Fruit fly (Drosophila melanogaster) Kc167 (cell line): Measurements from ENCODE around the gene mRpS11.

Experiments used
- Myc ChIP-seq: fragments of >200 bp; optimal IDR thresholded peaks from 2 replicates; lab custom pipeline; 2017; ENCODE audit warnings: missing external identifiers
- Sin3A ChIP-seq: fragments of >200 bp; optimal IDR thresholded peaks from 2 replicates; lab custom pipeline; 2018; ENCODE audit warnings: missing external identifiers
- h ChIP-seq: fragments of >200 bp; optimal IDR thresholded peaks from 3 replicates; lab custom pipeline; 2018; ENCODE audit warnings: missing external identifiers
- psq ChIP-seq: fragments of >200 bp; optimal IDR thresholded peaks from 2 replicates; lab custom pipeline; 2017; ENCODE audit warnings: missing external identifiers
- ttk ChIP-seq: sonication (Bioruptor generic); optimal IDR thresholded peaks from 2 replicates; lab custom pipeline; 2017; ENCODE audit warnings: missing external identifiers

DNA sequence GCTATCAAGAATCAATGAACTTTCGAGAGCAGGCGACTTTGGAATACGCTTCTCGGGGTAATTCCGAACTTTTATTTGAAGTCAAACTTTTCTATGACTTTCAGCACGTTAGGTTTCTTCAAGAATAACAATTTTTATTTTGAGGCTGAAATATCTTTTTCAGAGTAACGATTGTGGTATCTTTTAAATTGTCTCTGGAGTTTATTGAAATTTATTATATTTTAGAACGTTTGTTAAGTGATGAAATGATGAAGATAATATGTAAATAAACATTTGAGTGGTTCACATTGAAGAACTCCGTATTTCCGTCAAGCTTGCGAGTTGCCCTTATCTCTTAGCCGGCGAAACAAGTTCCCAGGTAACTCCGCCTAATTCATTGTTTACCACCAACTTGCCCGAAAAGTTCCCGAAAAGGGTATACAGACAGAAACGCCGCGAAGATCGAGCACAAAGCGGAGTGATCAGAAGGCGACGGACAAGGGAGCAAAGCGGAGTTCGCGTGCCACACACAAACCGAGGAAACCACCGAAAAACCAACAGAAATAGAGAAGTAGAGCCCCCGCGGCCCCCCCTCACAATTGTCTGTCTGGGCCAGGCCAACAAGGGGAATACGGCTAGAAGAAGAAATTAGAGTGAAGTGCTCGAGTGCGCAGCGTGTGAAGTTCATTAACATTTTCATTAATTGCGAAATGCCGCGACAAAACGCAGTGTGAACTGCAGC lies 45.2 kb downstream of the mRpS11 start:
- TF ChIP-seq psq (lab: Kevin White, UChicago) (no peak), Sin3A (lab: Kevin White, UChicago) (no peak), ttk (lab: Kevin White, UChicago) (no peak), Myc (no peak), h (lab: Kevin White, UChicago) (no peak)
